Fruit fly (Drosophila melanogaster) whole organism, embryonic: Measurements from ENCODE around the gene Myo31DF.

ENCODE experiments used
- Asciz ChIP-seq: fragments of 200-800 bp; sonication (Bioruptor generic); optimal IDR thresholded peaks from 2 replicates; lab custom pipeline; 2017; ENCODE audit warnings: missing biosample characterization, mild to moderate bottlenecking, missing genetic modification characterization, missing genetic modification reagents
- CG14965 ChIP-seq: fragments of 200-800 bp; sonication (Bioruptor generic); optimal IDR thresholded peaks from 2 replicates; lab custom pipeline; 2016; ENCODE audit warnings: missing biosample characterization, missing genetic modification characterization, borderline replicate concordance
- CG16863 ChIP-seq: fragments of 200-800 bp; sonication (Bioruptor generic); optimal IDR thresholded peaks from 3 replicates; lab custom pipeline; 2016; ENCODE audit warnings: missing biosample characterization, missing genetic modification characterization
- CG17186 ChIP-seq: fragments of 200-800 bp; sonication (Bioruptor generic); optimal IDR thresholded peaks from 3 replicates; lab custom pipeline; 2017; ENCODE audit warnings: missing biosample characterization, missing genetic modification reagents, missing genetic modification characterization
- CG17328 ChIP-seq: fragments of 200-800 bp; sonication (Bioruptor generic); IDR thresholded peaks from 2 replicates; pipeline ENCODE4 v1.3.6; 2022; ENCODE audit warnings: missing biosample characterization, missing genetic modification characterization
- CG1792 ChIP-seq: fragments of 200-800 bp; sonication (Bioruptor generic); optimal IDR thresholded peaks from 2 replicates; lab custom pipeline; 2016; ENCODE audit warnings: missing biosample characterization, missing genetic modification characterization
- CG18011 ChIP-seq: fragments of 200-800 bp; sonication (Bioruptor generic); optimal IDR thresholded peaks from 2 replicates; lab custom pipeline; 2017; ENCODE audit warnings: missing biosample characterization, missing genetic modification characterization, mild to moderate bottlenecking, moderate library complexity, missing genotype
- CG18599 ChIP-seq: fragments of 200-800 bp; sonication (Bioruptor generic); optimal IDR thresholded peaks from 3 replicates; lab custom pipeline; 2017; ENCODE audit warnings: missing biosample characterization, missing genetic modification characterization, mild to moderate bottlenecking, moderate library complexity, missing genetic modification reagents
- CG2129 ChIP-seq: fragments of 200-800 bp; sonication (Bioruptor generic); IDR thresholded peaks from 2 replicates; pipeline ENCODE4 v1.3.6; 2022; ENCODE audit warnings: missing biosample characterization, missing genetic modification characterization; ENCODE audit not compliant: partially characterized antibody
- CG2202 ChIP-seq: fragments of 200-800 bp; sonication (Bioruptor generic); optimal IDR thresholded peaks from 2 replicates; lab custom pipeline; 2018; ENCODE audit warnings: missing biosample characterization, mild to moderate bottlenecking, missing genetic modification characterization
- CG2889 ChIP-seq: fragments of 200-800 bp; sonication (Bioruptor generic); IDR thresholded peaks from 3 replicates; pipeline ENCODE4 v1.3.6; 2022; ENCODE audit warnings: missing biosample characterization, missing genetic modification characterization
- CG4282 ChIP-seq: fragments of 200-800 bp; sonication (Bioruptor generic); optimal IDR thresholded peaks from 2 replicates; lab custom pipeline; 2016; ENCODE audit warnings: missing biosample characterization, missing genetic modification characterization
- CG5180 ChIP-seq: fragments of 200-800 bp; sonication (Bioruptor generic); optimal IDR thresholded peaks from 3 replicates; lab custom pipeline; 2017; ENCODE audit warnings: missing biosample characterization, missing genetic modification characterization, mild to moderate bottlenecking, moderate library complexity, missing genetic modification reagents
- CG5245 ChIP-seq: fragments of 200-800 bp; sonication (Bioruptor generic); optimal IDR thresholded peaks from 3 replicates; lab custom pipeline; 2016; ENCODE audit warnings: missing biosample characterization, missing genetic modification characterization
- CG6254 ChIP-seq: fragments of 200-800 bp; sonication (Bioruptor generic); optimal IDR thresholded peaks from 3 replicates; lab custom pipeline; 2017; ENCODE audit warnings: mild to moderate bottlenecking, missing biosample characterization, missing genetic modification reagents, missing genetic modification characterization
- Camta ChIP-seq: fragments of 200-800 bp; sonication (Bioruptor generic); optimal IDR thresholded peaks from 2 replicates; lab custom pipeline; 2016; ENCODE audit warnings: missing biosample characterization, missing genetic modification characterization
- Dbx ChIP-seq: fragments of 200-800 bp; sonication (Bioruptor generic); IDR thresholded peaks from 3 replicates; pipeline ENCODE4 v1.3.6; 2022; ENCODE audit warnings: missing biosample characterization, missing genetic modification characterization
- Dfd ChIP-seq, 2 experiments: fragments of >200 bp; optimal IDR thresholded peaks; 2 replicates each; lab custom pipeline; 2017; ENCODE audit warnings: missing biosample characterization in 2 of 2, missing genetic modification characterization in 2 of 2
- Dref ChIP-seq: fragments of 200-800 bp; sonication (Bioruptor generic); IDR thresholded peaks from 2 replicates; pipeline ENCODE4 v1.3.6; 2022; ENCODE audit warnings: missing biosample characterization, missing genetic modification characterization
- HHEX ChIP-seq: fragments of 200-800 bp; sonication (Bioruptor generic); optimal IDR thresholded peaks from 3 replicates; lab custom pipeline; 2017; ENCODE audit warnings: missing biosample characterization, mild to moderate bottlenecking, missing genetic modification characterization, missing genetic modification reagents
- Kr ChIP-seq: fragments of 200-800 bp; sonication (Bioruptor generic); optimal IDR thresholded peaks from 2 replicates; lab custom pipeline; 2017; ENCODE audit warnings: missing biosample characterization, mild to moderate bottlenecking, missing genetic modification characterization
- Lim3 ChIP-seq: fragments of 200-800 bp; sonication (Bioruptor generic); IDR thresholded peaks from 2 replicates; pipeline ENCODE4 v1.3.6; 2022; ENCODE audit warnings: missing biosample characterization, missing genetic modification characterization
- Meics ChIP-seq: fragments of 200-800 bp; sonication (Bioruptor generic); optimal IDR thresholded peaks from 2 replicates; lab custom pipeline; 2017; ENCODE audit warnings: missing biosample characterization, mild to moderate bottlenecking, missing genetic modification characterization
- Myb ChIP-seq: fragments of 200-800 bp; sonication (Bioruptor generic); optimal IDR thresholded peaks from 2 replicates; lab custom pipeline; 2016; ENCODE audit warnings: missing biosample characterization, missing genetic modification characterization
- Pdp1 ChIP-seq, 2 experiments: fragments of 200-800 bp; sonication (Bioruptor generic); optimal IDR thresholded peaks; 3 replicates each; lab custom pipeline; 2016; ENCODE audit warnings: missing biosample characterization in 2 of 2, missing genetic modification characterization in 2 of 2, mild to moderate bottlenecking in 1 of 2, moderate library complexity in 1 of 2
- Scr ChIP-seq: fragments of 200-800 bp; sonication (Bioruptor generic); IDR thresholded peaks from 2 replicates; pipeline ENCODE4 v1.3.6; 2022; ENCODE audit warnings: missing biosample characterization, missing genetic modification characterization; ENCODE audit not compliant: partially characterized antibody
- cato ChIP-seq: fragments of 200-800 bp; sonication (Bioruptor generic); optimal IDR thresholded peaks from 2 replicates; lab custom pipeline; 2016; ENCODE audit warnings: missing biosample characterization, missing genetic modification characterization, borderline replicate concordance
- chm ChIP-seq: fragments of 200-800 bp; sonication (Bioruptor generic); IDR thresholded peaks from 2 replicates; pipeline ENCODE4 v1.3.6; 2022; ENCODE audit warnings: missing biosample characterization, missing genetic modification characterization
- crol ChIP-seq: fragments of 200-800 bp; sonication (Bioruptor generic); IDR thresholded peaks from 2 replicates; pipeline ENCODE4 v1.3.6; 2022; ENCODE audit warnings: missing biosample characterization, missing genetic modification characterization
- crp ChIP-seq, 2 experiments: fragments of 200-800 bp; sonication (Bioruptor generic); optimal IDR thresholded peaks; 2 replicates in 1 of 2; 3 replicates in 1 of 2; lab custom pipeline; 2017; ENCODE audit warnings: missing biosample characterization in 2 of 2, missing genetic modification characterization in 2 of 2, mild to moderate bottlenecking in 1 of 2, moderate library complexity in 1 of 2
- dm ChIP-seq: fragments of 200-800 bp; sonication (Bioruptor generic); optimal IDR thresholded peaks from 3 replicates; lab custom pipeline; 2016; ENCODE audit warnings: missing biosample characterization, missing genetic modification characterization
- dmrt99B ChIP-seq: fragments of 200-800 bp; sonication (Bioruptor generic); optimal IDR thresholded peaks from 2 replicates; lab custom pipeline; 2018; ENCODE audit warnings: missing biosample characterization, mild to moderate bottlenecking, missing genetic modification characterization, moderate library complexity
- ewg ChIP-seq: fragments of 200-800 bp; sonication (Bioruptor generic); optimal IDR thresholded peaks from 3 replicates; lab custom pipeline; 2017; ENCODE audit warnings: mild to moderate bottlenecking, missing biosample characterization, missing genetic modification reagents, missing genetic modification characterization
- gce ChIP-seq: fragments of 200-800 bp; sonication (Bioruptor generic); IDR thresholded peaks from 3 replicates; pipeline ENCODE4 v1.3.6; 2022; ENCODE audit warnings: missing biosample characterization, missing genetic modification characterization
- kay ChIP-seq: fragments of 200-800 bp; sonication (Bioruptor generic); optimal IDR thresholded peaks from 2 replicates; lab custom pipeline; 2016; ENCODE audit warnings: missing biosample characterization, missing genetic modification characterization
- lbe ChIP-seq: fragments of 200-800 bp; sonication (Bioruptor generic); optimal IDR thresholded peaks from 2 replicates; lab custom pipeline; 2016; ENCODE audit warnings: missing biosample characterization, mild to moderate bottlenecking, missing genetic modification characterization
- lmd ChIP-seq: fragments of 200-800 bp; sonication (Bioruptor generic); IDR thresholded peaks from 2 replicates; pipeline ENCODE4 v1.3.6; 2022; ENCODE audit warnings: missing biosample characterization, missing genetic modification characterization
- luna ChIP-seq: fragments of 200-800 bp; sonication (Bioruptor generic); optimal IDR thresholded peaks from 2 replicates; lab custom pipeline; 2016; ENCODE audit warnings: missing biosample characterization, missing genetic modification characterization
- maf-S ChIP-seq: fragments of 200-800 bp; sonication (Bioruptor generic); optimal IDR thresholded peaks from 2 replicates; lab custom pipeline; 2016; ENCODE audit warnings: missing biosample characterization, missing genetic modification characterization
- mam ChIP-seq: fragments of 200-800 bp; sonication (Bioruptor generic); optimal IDR thresholded peaks from 3 replicates; lab custom pipeline; 2016; ENCODE audit warnings: missing biosample characterization, missing genetic modification characterization
- pnt ChIP-seq: fragments of 200-800 bp; sonication (Bioruptor generic); optimal IDR thresholded peaks from 3 replicates; lab custom pipeline; 2016; ENCODE audit warnings: missing biosample characterization, missing genetic modification characterization
- pum ChIP-seq: fragments of 200-800 bp; sonication (Bioruptor generic); optimal IDR thresholded peaks from 2 replicates; lab custom pipeline; 2016; ENCODE audit warnings: missing biosample characterization, missing genetic modification characterization
- schlank ChIP-seq: fragments of 200-800 bp; sonication (Bioruptor generic); optimal IDR thresholded peaks from 2 replicates; lab custom pipeline; 2018; ENCODE audit warnings: missing biosample characterization, mild to moderate bottlenecking, missing genetic modification characterization
- tgo ChIP-seq: fragments of 200-800 bp; sonication (Bioruptor generic); IDR thresholded peaks from 3 replicates; pipeline ENCODE4 v1.3.6; 2022; ENCODE audit warnings: missing biosample characterization, missing genetic modification characterization
- tio ChIP-seq: fragments of 200-800 bp; sonication (Bioruptor generic); optimal IDR thresholded peaks from 2 replicates; lab custom pipeline; 2017; ENCODE audit warnings: missing biosample characterization, missing genetic modification characterization, inconsistent platforms
- vfl ChIP-seq: fragments of 200-800 bp; sonication (Bioruptor generic); optimal IDR thresholded peaks from 2 replicates; lab custom pipeline; 2016; ENCODE audit warnings: missing biosample characterization, missing genetic modification characterization
- zen2 ChIP-seq: fragments of 200-800 bp; sonication (Bioruptor generic); IDR thresholded peaks from 3 replicates; pipeline ENCODE4 v1.3.6; 2022; ENCODE audit warnings: missing biosample characterization, missing genetic modification characterization; ENCODE audit not compliant: partially characterized antibody

Gene Myo31DF

dm6 chr2L:10476879-10477278 lies 29.7 kb downstream of the Myo31DF start, which contains the start of gene RluA-2 (continued):
- TF ChIP-seq Dref (GFP tag; lab: Robert Waterston, UW) (peak; percentile 58), Pdp1 (GFP tag; optimal IDR thresholded peaks at IDR 0.05; lab: Kevin White, UChicago) (no peak), Lim3 (GFP tag; lab: Robert Waterston, UW) (no peak), gce (GFP tag; lab: Robert Waterston, UW) (no peak), CG17186 (GFP tag; lab: Kevin White, UChicago) (no peak), crol (GFP tag; lab: Robert Waterston, UW) (no peak), crp (GFP tag; optimal IDR thresholded peaks at IDR 0.05; lab: Kevin White, UChicago) (no peak), lbe (GFP tag; lab: Kevin White, UChicago) (no peak), Scr (GFP tag; lab: Robert Waterston, UW) (peak; percentile 53; the same call in 1 of the 2 replicates), lmd (GFP tag; lab: Robert Waterston, UW) (no peak), CG2889 (GFP tag; lab: Robert Waterston, UW) (no peak), tgo (GFP tag; lab: Robert Waterston, UW) (no peak), dmrt99B (tag; lab: Kevin White, UChicago) (no peak)

- TF ChIP-seq HHEX (GFP tag; lab: Kevin White, UChicago) (no peak), CG16863 (GFP tag; lab: Kevin White, UChicago) (no peak), CG5180 (GFP tag; lab: Kevin White, UChicago) (peak; percentile 91), Asciz (GFP tag; lab: Kevin White, UChicago) (no peak), Kr (no peak)
Measured at dm6 chr2L:10474815-10475214, 31.8 kb downstream of the Myo31DF start.

- peak; percentile 96 for TF ChIP-seq vfl
- TF ChIP-seq zen2 (GFP tag; lab: Robert Waterston, UW), result no peak
- TF ChIP-seq ewg (GFP tag; lab: Kevin White, UChicago), result peak; percentile 99
- peak; percentile 92 for TF ChIP-seq CG18011 (GFP tag; lab: Kevin White, UChicago)
- TF ChIP-seq CG17328 (GFP tag; lab: Robert Waterston, UW), result peak; percentile 100
- TF ChIP-seq schlank, result peak; percentile 96
- peak; percentile 70 for TF ChIP-seq Myb
- peak; percentile 100 for TF ChIP-seq tgo (GFP tag; lab: Robert Waterston, UW)
- TF ChIP-seq Dfd (GFP tag; optimal IDR thresholded peaks at IDR 0.05; lab: Kevin White, UChicago), result no peak
- peak; percentile 99 for TF ChIP-seq cato (GFP tag; lab: Kevin White, UChicago)
- TF ChIP-seq Camta (GFP tag; lab: Kevin White, UChicago), result peak; percentile 78
- peak; percentile 86 for TF ChIP-seq kay (GFP tag; lab: Kevin White, UChicago)
- peak; percentile 93 for TF ChIP-seq CG4282
- peak; percentile 94 for TF ChIP-seq CG17186 (GFP tag; lab: Kevin White, UChicago)
- TF ChIP-seq CG5245 (GFP tag; lab: Kevin White, UChicago), result peak; percentile 99
- peak; percentile 91 for TF ChIP-seq pnt (GFP tag; lab: Kevin White, UChicago)
- TF ChIP-seq Dbx (GFP tag; lab: Robert Waterston, UW), result peak; percentile 90
- TF ChIP-seq CG2202 (tag; lab: Kevin White, UChicago), result peak; percentile 99
- TF ChIP-seq pum, result peak; percentile 89
- TF ChIP-seq luna, result no peak
- peak; percentile 99 for TF ChIP-seq CG18599
- no peak for TF ChIP-seq CG2129
- TF ChIP-seq chm (GFP tag; lab: Robert Waterston, UW), result peak; percentile 100
- TF ChIP-seq CG1792 (GFP tag; lab: Kevin White, UChicago), result peak; percentile 90
- TF ChIP-seq CG14965 (GFP tag; lab: Kevin White, UChicago), result peak; percentile 69
- TF ChIP-seq CG6254 (GFP tag; lab: Kevin White, UChicago), result peak; percentile 98
- TF ChIP-seq maf-S (GFP tag; lab: Kevin White, UChicago), result peak; percentile 87
- peak; percentile 99 for TF ChIP-seq Meics (GFP tag; lab: Kevin White, UChicago)
- peak; percentile 98 for TF ChIP-seq tio (GFP tag; lab: Kevin White, UChicago)
- peak; percentile 61 for TF ChIP-seq mam (GFP tag; lab: Kevin White, UChicago)
- TF ChIP-seq dm, result peak; percentile 85
Measured at dm6 chr2L:10474268-10474678, 32.3 kb downstream of the Myo31DF start, which contains the start of gene RluA-1. RluA-1 (minus strand) TSS chr2L:10474349.
